Worm (Caenorhabditis elegans) whole organism, late embryonic: ENCODE results near the gene F53F4.17.

ENCODE experiments used
- C38D4.7 ChIP-seq: fragments of 200-800 bp; sonication (Bioruptor generic); optimal IDR thresholded peaks from 2 replicates; lab custom pipeline; 2018; ENCODE audit warnings: mild to moderate bottlenecking, missing genetic modification characterization, moderate library complexity, missing compliant biosample characterization
- K09A11.1 ChIP-seq: sonication (generic microtip); optimal IDR thresholded peaks from 2 replicates; lab custom pipeline; 2017; ENCODE audit warnings: antibody characterized with exemption, mild to moderate bottlenecking, missing genetic modification characterization, missing compliant biosample characterization; ENCODE audit not compliant: insufficient read depth
- T23F11.4 ChIP-seq: fragments of 200-800 bp; sonication (Bioruptor generic); optimal IDR thresholded peaks from 2 replicates; lab custom pipeline; 2018; ENCODE audit warnings: mild to moderate bottlenecking, missing genetic modification characterization, missing compliant biosample characterization
- Y22D7AL.16 ChIP-seq: sonication (generic microtip); optimal IDR thresholded peaks from 2 replicates; lab custom pipeline; 2016; ENCODE audit warnings: missing genetic modification characterization, missing compliant biosample characterization
- ahr-1 ChIP-seq: sonication (generic microtip); optimal IDR thresholded peaks from 2 replicates; lab custom pipeline; 2016; ENCODE audit warnings: missing genetic modification characterization, missing compliant biosample characterization
- ama-1 ChIP-seq: fragments of 150-350 bp; optimal IDR thresholded peaks from 2 replicates; lab custom pipeline; 2014
- ceh-14 ChIP-seq: sonication (generic microtip); optimal IDR thresholded peaks from 2 replicates; lab custom pipeline; 2016; ENCODE audit warnings: missing genotype, missing genetic modification characterization, missing compliant biosample characterization
- ceh-18 ChIP-seq: sonication (generic microtip); optimal IDR thresholded peaks from 2 replicates; lab custom pipeline; 2016; ENCODE audit warnings: missing genetic modification characterization, missing compliant biosample characterization
- ceh-19 ChIP-seq: fragments of 200-800 bp; sonication (Bioruptor generic); optimal IDR thresholded peaks from 2 replicates; lab custom pipeline; 2018; ENCODE audit warnings: mild to moderate bottlenecking, missing genetic modification characterization, missing compliant biosample characterization
- ceh-24 ChIP-seq: sonication (generic microtip); optimal IDR thresholded peaks from 2 replicates; lab custom pipeline; 2016; ENCODE audit warnings: mild to moderate bottlenecking, missing genetic modification characterization, missing compliant biosample characterization
- ceh-30 ChIP-seq: fragments of 150-350 bp; optimal IDR thresholded peaks from 2 replicates; lab custom pipeline; 2014; ENCODE audit warnings: missing biosample characterization, missing genetic modification characterization
- ceh-31 ChIP-seq: sonication (generic microtip); optimal IDR thresholded peaks from 2 replicates; lab custom pipeline; 2016; ENCODE audit warnings: missing genetic modification characterization, missing compliant biosample characterization
- ceh-34 ChIP-seq: sonication (generic microtip); optimal IDR thresholded peaks from 2 replicates; lab custom pipeline; 2016; ENCODE audit warnings: mild to moderate bottlenecking, missing genetic modification characterization, missing compliant biosample characterization
- ceh-48 ChIP-seq: sonication (generic microtip); optimal IDR thresholded peaks from 2 replicates; lab custom pipeline; 2016; ENCODE audit warnings: missing genetic modification characterization, inconsistent platforms, missing compliant biosample characterization
- ceh-6 ChIP-seq: fragments of 200-800 bp; sonication (Bioruptor generic); optimal IDR thresholded peaks from 2 replicates; lab custom pipeline; 2018; ENCODE audit warnings: mild to moderate bottlenecking, missing genetic modification characterization, missing compliant biosample characterization
- ceh-9 ChIP-seq: sonication (generic microtip); optimal IDR thresholded peaks from 2 replicates; lab custom pipeline; 2016; ENCODE audit warnings: mild to moderate bottlenecking, missing genetic modification characterization, inconsistent platforms, missing compliant biosample characterization
- che-1 ChIP-seq: sonication (generic microtip); optimal IDR thresholded peaks from 2 replicates; lab custom pipeline; 2016; ENCODE audit warnings: mild to moderate bottlenecking, missing genetic modification characterization, missing compliant biosample characterization
- dmd-4 ChIP-seq: sonication (generic microtip); optimal IDR thresholded peaks from 2 replicates; lab custom pipeline; 2016; ENCODE audit warnings: borderline replicate concordance, missing genetic modification characterization, missing compliant biosample characterization
- dve-1 ChIP-seq: sonication (generic microtip); optimal IDR thresholded peaks from 2 replicates; lab custom pipeline; 2017; ENCODE audit warnings: antibody characterized with exemption, mild to moderate bottlenecking, missing genetic modification characterization, missing compliant biosample characterization
- elt-2 ChIP-seq: sonication (generic microtip); optimal IDR thresholded peaks from 2 replicates; lab custom pipeline; 2016; ENCODE audit warnings: missing genetic modification reagents, missing genetic modification characterization, missing compliant biosample characterization
- elt-4 ChIP-seq: sonication (generic microtip); optimal IDR thresholded peaks from 2 replicates; lab custom pipeline; 2016; ENCODE audit warnings: missing genetic modification characterization, missing compliant biosample characterization
- ets-4 ChIP-seq: sonication (generic microtip); optimal IDR thresholded peaks from 2 replicates; lab custom pipeline; 2016; ENCODE audit warnings: missing genetic modification characterization, missing compliant biosample characterization
- gmeb-2 ChIP-seq: sonication (generic microtip); optimal IDR thresholded peaks from 2 replicates; lab custom pipeline; 2016; ENCODE audit warnings: missing genetic modification characterization, inconsistent platforms, missing compliant biosample characterization
- hlh-13 ChIP-seq: fragments of 200-800 bp; sonication (Bioruptor generic); optimal IDR thresholded peaks from 2 replicates; lab custom pipeline; 2018; ENCODE audit warnings: mild to moderate bottlenecking, missing genetic modification characterization, missing compliant biosample characterization
- hlh-15 ChIP-seq: sonication (generic microtip); optimal IDR thresholded peaks from 2 replicates; lab custom pipeline; 2016; ENCODE audit warnings: missing genetic modification characterization, missing compliant biosample characterization
- hlh-30 ChIP-seq: sonication (generic microtip); optimal IDR thresholded peaks from 2 replicates; lab custom pipeline; 2017; ENCODE audit warnings: antibody characterized with exemption, missing genetic modification characterization, missing compliant biosample characterization; ENCODE audit not compliant: insufficient read depth
- hlh-6 ChIP-seq: sonication (generic microtip); optimal IDR thresholded peaks from 2 replicates; lab custom pipeline; 2016; ENCODE audit warnings: missing genotype, missing genetic modification characterization, missing compliant biosample characterization
- madf-2 ChIP-seq: sonication (generic microtip); optimal IDR thresholded peaks from 2 replicates; lab custom pipeline; 2017; ENCODE audit warnings: missing genetic modification characterization, missing compliant biosample characterization
- mec-3 ChIP-seq: sonication (generic microtip); optimal IDR thresholded peaks from 2 replicates; lab custom pipeline; 2016; ENCODE audit warnings: borderline replicate concordance, missing genetic modification characterization, missing compliant biosample characterization
- nhr-11 ChIP-seq: fragments of 150-350 bp; optimal IDR thresholded peaks from 2 replicates; lab custom pipeline; 2014; ENCODE audit warnings: missing biosample characterization, missing genetic modification characterization
- nhr-232 ChIP-seq: sonication (generic microtip); optimal IDR thresholded peaks from 2 replicates; lab custom pipeline; 2016; ENCODE audit warnings: missing genetic modification characterization, missing compliant biosample characterization
- odd-2 ChIP-seq: sonication (generic microtip); optimal IDR thresholded peaks from 2 replicates; lab custom pipeline; 2017; ENCODE audit warnings: antibody characterized with exemption, mild to moderate bottlenecking, missing genetic modification characterization, missing compliant biosample characterization
- pax-1 ChIP-seq: fragments of 150-350 bp; optimal IDR thresholded peaks from 2 replicates; lab custom pipeline; 2014; ENCODE audit warnings: missing biosample characterization, missing genetic modification characterization
- pha-2 ChIP-seq: sonication (generic microtip); optimal IDR thresholded peaks from 2 replicates; lab custom pipeline; 2017; ENCODE audit warnings: mild to moderate bottlenecking, missing genetic modification characterization, missing compliant biosample characterization
- pha-4 ChIP-seq: fragments of 150-350 bp; optimal IDR thresholded peaks from 2 replicates; lab custom pipeline; 2018; ENCODE audit warnings: missing biosample characterization, missing genetic modification reagents, missing genetic modification characterization
- pqm-1 ChIP-seq: sonication (generic microtip); optimal IDR thresholded peaks from 2 replicates; lab custom pipeline; 2016; ENCODE audit warnings: missing genetic modification characterization, missing compliant biosample characterization
- pros-1 ChIP-seq: fragments of 150-350 bp; optimal IDR thresholded peaks from 2 replicates; lab custom pipeline; 2014; ENCODE audit warnings: missing biosample characterization, missing genetic modification reagents, missing genetic modification characterization
- rnt-1 ChIP-seq: sonication (generic microtip); optimal IDR thresholded peaks from 2 replicates; lab custom pipeline; 2016; ENCODE audit warnings: missing genetic modification characterization, missing compliant biosample characterization
- syd-9 ChIP-seq: sonication (generic microtip); optimal IDR thresholded peaks from 2 replicates; lab custom pipeline; 2016; ENCODE audit warnings: mild to moderate bottlenecking, missing genetic modification characterization, moderate library complexity, missing compliant biosample characterization
- tbx-2 ChIP-seq: sonication (generic microtip); optimal IDR thresholded peaks from 2 replicates; lab custom pipeline; 2016; ENCODE audit warnings: missing genetic modification characterization, missing compliant biosample characterization
- tbx-7 ChIP-seq: sonication (generic microtip); optimal IDR thresholded peaks from 2 replicates; lab custom pipeline; 2016; ENCODE audit warnings: missing genotype, missing genetic modification characterization, missing compliant biosample characterization
- ttx-3 ChIP-seq: sonication (generic microtip); optimal IDR thresholded peaks from 2 replicates; lab custom pipeline; 2016; ENCODE audit warnings: missing genetic modification reagents, missing genetic modification characterization, missing compliant biosample characterization
- unc-42 ChIP-seq: sonication (generic microtip); optimal IDR thresholded peaks from 2 replicates; lab custom pipeline; 2016; ENCODE audit warnings: missing genotype, missing genetic modification characterization, missing compliant biosample characterization
- unc-55 ChIP-seq: sonication (generic microtip); optimal IDR thresholded peaks from 2 replicates; lab custom pipeline; 2017; ENCODE audit warnings: missing biosample characterization, missing genetic modification reagents, missing genetic modification characterization
- unc-86 ChIP-seq: sonication (generic microtip); optimal IDR thresholded peaks from 2 replicates; lab custom pipeline; 2016; ENCODE audit warnings: missing genetic modification characterization, missing compliant biosample characterization

F53F4.17 gene

DNA sequence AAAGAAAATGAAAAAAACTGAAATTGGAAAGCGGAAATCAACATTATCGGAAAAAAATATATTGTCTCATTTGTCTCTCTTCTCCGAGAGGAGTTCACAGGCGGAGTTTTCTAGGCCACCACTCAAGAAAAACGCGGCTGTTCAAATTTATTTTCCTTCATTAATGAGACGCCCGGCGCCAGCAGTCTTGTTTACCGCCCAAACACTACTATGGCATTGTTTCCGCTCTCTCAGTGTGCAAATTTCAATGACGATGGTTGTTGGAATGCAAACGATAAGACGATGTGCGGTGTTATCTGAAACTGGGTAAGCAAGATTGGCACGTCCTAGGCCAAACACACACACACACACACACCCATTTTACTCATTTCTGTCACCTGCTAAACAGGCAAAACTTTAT is 31.3 kb upstream of the F53F4.17 start, which contains the start of gene cav-2 (continued):
- TF ChIP-seq gmeb-2 (tag; lab: Kevin White, UChicago) (no peak), Y22D7AL.16 (no peak), ets-4 (peak; percentile 83), dve-1 (tag; lab: Kevin White, UChicago) (peak; percentile 1), pha-2 (tag; lab: Kevin White, UChicago) (no peak), dmd-4 (tag; lab: Kevin White, UChicago) (no peak), ceh-31 (tag; lab: Kevin White, UChicago) (peak; percentile 89), mec-3 (tag; lab: Kevin White, UChicago) (peak; percentile 80), unc-42 (tag; lab: Kevin White, UChicago) (peak; percentile 72), ttx-3 (tag; lab: Kevin White, UChicago) (no peak), ceh-48 (tag; lab: Kevin White, UChicago) (peak; percentile 13), hlh-30 (tag; lab: Kevin White, UChicago) (no peak), pha-4 (tag; lab: Kevin White, UChicago) (no peak), hlh-15 (no peak), ceh-9 (tag; lab: Kevin White, UChicago) (no peak), pqm-1 (peak; percentile 86), ceh-34 (tag; lab: Kevin White, UChicago) (peak; percentile 46), elt-2 (tag; lab: Kevin White, UChicago) (peak; percentile 81), che-1 (tag; lab: Kevin White, UChicago) (no peak), hlh-6 (tag; lab: Kevin White, UChicago) (no peak), ahr-1 (tag; lab: Kevin White, UChicago) (no peak), pax-1 (tag; lab: Kevin White, UChicago) (no peak), nhr-232 (tag; lab: Kevin White, UChicago) (no peak), ceh-24 (tag; lab: Kevin White, UChicago) (no peak), ceh-18 (tag; lab: Kevin White, UChicago) (peak; percentile 48), unc-86 (peak; percentile 12), nhr-11 (tag; lab: Kevin White, UChicago) (no peak), rnt-1 (tag; lab: Kevin White, UChicago) (peak; percentile 65), syd-9 (no peak), ceh-30 (tag; lab: Kevin White, UChicago) (no peak), ceh-14 (tag; lab: Kevin White, UChicago) (peak; percentile 63), tbx-2 (tag; lab: Kevin White, UChicago) (peak; percentile 66), ama-1 (no peak), unc-55 (no peak), K09A11.1 (tag; lab: Kevin White, UChicago) (no peak), ceh-19 (no peak), T23F11.4 (GFP tag; lab: Kevin White, UChicago) (no peak), odd-2 (tag; lab: Kevin White, UChicago) (no peak), ceh-6 (GFP tag; lab: Kevin White, UChicago) (no peak), hlh-13 (GFP tag; lab: Kevin White, UChicago) (no peak), pros-1 (no peak), madf-2 (tag; lab: Kevin White, UChicago) (no peak), tbx-7 (tag; lab: Kevin White, UChicago) (peak; percentile 86), elt-4 (no peak), C38D4.7 (GFP tag; lab: Kevin White, UChicago) (no peak)
